Worm (Caenorhabditis elegans) whole organism, L2 larva: ENCODE results near the gene attf-5.

ENCODE experiments used
- C34F6.9 ChIP-seq: fragments of 150-350 bp; optimal IDR thresholded peaks from 2 replicates; lab custom pipeline; 2014; ENCODE audit warnings: missing biosample characterization, missing genetic modification characterization
- F13H6.1 ChIP-seq: sonication (generic microtip); optimal IDR thresholded peaks from 2 replicates; lab custom pipeline; 2016; ENCODE audit warnings: missing genetic modification characterization, missing compliant biosample characterization
- R02D3.7 ChIP-seq: fragments of 150-350 bp; optimal IDR thresholded peaks from 2 replicates; lab custom pipeline; 2014; ENCODE audit warnings: missing biosample characterization, missing genetic modification characterization
- Y55F3AM.14 ChIP-seq: fragments of 200-800 bp; sonication (Bioruptor generic); optimal IDR thresholded peaks from 2 replicates; lab custom pipeline; 2018; ENCODE audit warnings: mild to moderate bottlenecking, missing genetic modification characterization, missing compliant biosample characterization
- ZK546.5 ChIP-seq: sonication (generic microtip); optimal IDR thresholded peaks from 2 replicates; lab custom pipeline; 2017; ENCODE audit warnings: missing biosample characterization, missing genetic modification characterization
- aly-2 ChIP-seq: fragments of 150-350 bp; optimal IDR thresholded peaks from 2 replicates; lab custom pipeline; 2014; ENCODE audit warnings: missing biosample characterization, missing genetic modification characterization
- blmp-1 ChIP-seq: sonication (generic microtip); optimal IDR thresholded peaks from 2 replicates; lab custom pipeline; 2017; ENCODE audit warnings: missing genetic modification characterization, mild to moderate bottlenecking, missing compliant biosample characterization, antibody characterized with exemption, moderate library complexity; ENCODE audit not compliant: insufficient read depth
- ceh-16 ChIP-seq: fragments of 150-350 bp; optimal IDR thresholded peaks from 2 replicates; lab custom pipeline; 2014; ENCODE audit warnings: missing biosample characterization, missing genetic modification characterization
- ceh-82 ChIP-seq: fragments of 150-350 bp; optimal IDR thresholded peaks from 2 replicates; lab custom pipeline; 2014; ENCODE audit warnings: missing biosample characterization, missing genetic modification characterization
- crh-2 ChIP-seq: sonication (generic microtip); optimal IDR thresholded peaks from 2 replicates; lab custom pipeline; 2017; ENCODE audit warnings: missing biosample characterization, missing genetic modification characterization
- egl-27 ChIP-seq: sonication (generic microtip); optimal IDR thresholded peaks from 3 replicates; lab custom pipeline; 2017; ENCODE audit warnings: missing biosample characterization, missing genetic modification reagents, missing genetic modification characterization
- elt-1 ChIP-seq: fragments of 150-350 bp; optimal IDR thresholded peaks from 2 replicates; lab custom pipeline; 2014; ENCODE audit warnings: missing biosample characterization, missing genetic modification characterization
- fos-1 ChIP-seq: fragments of 150-350 bp; optimal IDR thresholded peaks from 2 replicates; lab custom pipeline; 2014; ENCODE audit warnings: missing biosample characterization, missing genetic modification characterization
- gmeb-1 ChIP-seq: fragments of 150-350 bp; optimal IDR thresholded peaks from 2 replicates; lab custom pipeline; 2014; ENCODE audit warnings: missing biosample characterization, missing genetic modification characterization
- lin-11 ChIP-seq: fragments of 150-350 bp; sonication (generic microtip); optimal IDR thresholded peaks from 2 replicates; lab custom pipeline; 2014; ENCODE audit warnings: missing biosample characterization, missing genetic modification characterization, inconsistent platforms, mixed read lengths
- lin-13 ChIP-seq: fragments of 150-350 bp; optimal IDR thresholded peaks from 2 replicates; lab custom pipeline; 2014; ENCODE audit warnings: missing biosample characterization, missing genetic modification reagents, missing genetic modification characterization
- lsy-2 ChIP-seq, 2 experiments: fragments of 150-350 bp in 1 of 2; sonication (generic microtip) in 1 of 2; optimal IDR thresholded peaks; 2 replicates each; lab custom pipeline; 2014 to 2017; ENCODE audit warnings: missing biosample characterization in 2 of 2, missing genetic modification characterization in 2 of 2
- mab-5 ChIP-seq: fragments of 150-350 bp; optimal IDR thresholded peaks from 2 replicates; lab custom pipeline; 2014; ENCODE audit warnings: missing biosample characterization, missing genetic modification characterization
- mbf-1 ChIP-seq: sonication (generic microtip); optimal IDR thresholded peaks from 2 replicates; lab custom pipeline; 2017; ENCODE audit warnings: missing biosample characterization, missing genetic modification characterization
- mdl-1 ChIP-seq, 2 experiments: fragments of 150-350 bp in 1 of 2; sonication (generic microtip) in 1 of 2; optimal IDR thresholded peaks; 2 replicates each; lab custom pipeline; 2017; ENCODE audit warnings: missing biosample characterization in 2 of 2, missing genetic modification characterization in 2 of 2
- nhr-11 ChIP-seq: fragments of 150-350 bp; optimal IDR thresholded peaks from 2 replicates; lab custom pipeline; 2014; ENCODE audit warnings: missing biosample characterization, missing genetic modification characterization
- nhr-12 ChIP-seq: fragments of 150-350 bp; optimal IDR thresholded peaks from 2 replicates; lab custom pipeline; 2014; ENCODE audit warnings: missing biosample characterization, missing genetic modification characterization
- nhr-129 ChIP-seq: fragments of 150-350 bp; optimal IDR thresholded peaks from 2 replicates; lab custom pipeline; 2014; ENCODE audit warnings: missing biosample characterization, missing genetic modification characterization
- nhr-21 ChIP-seq: fragments of 150-350 bp; optimal IDR thresholded peaks from 2 replicates; lab custom pipeline; 2014; ENCODE audit warnings: missing biosample characterization, missing genetic modification characterization
- nhr-23 ChIP-seq: fragments of 150-350 bp; optimal IDR thresholded peaks from 2 replicates; lab custom pipeline; 2014; ENCODE audit warnings: missing biosample characterization, missing genetic modification reagents, missing genetic modification characterization
- nhr-237 ChIP-seq: fragments of 150-350 bp; optimal IDR thresholded peaks from 2 replicates; lab custom pipeline; 2014; ENCODE audit warnings: missing biosample characterization, missing genetic modification characterization
- nhr-25 ChIP-seq: fragments of 150-350 bp; sonication (generic microtip); optimal IDR thresholded peaks from 3 replicates; lab custom pipeline; 2014; ENCODE audit warnings: missing biosample characterization, missing genetic modification characterization
- nhr-6 ChIP-seq: fragments of 150-350 bp; optimal IDR thresholded peaks from 2 replicates; lab custom pipeline; 2014; ENCODE audit warnings: missing biosample characterization, missing genetic modification characterization
- nhr-77 ChIP-seq: fragments of 150-350 bp; optimal IDR thresholded peaks from 2 replicates; lab custom pipeline; 2014; ENCODE audit warnings: missing biosample characterization, missing genetic modification characterization
- peb-1 ChIP-seq: fragments of 150-350 bp; optimal IDR thresholded peaks from 2 replicates; lab custom pipeline; 2014; ENCODE audit warnings: missing biosample characterization, missing genetic modification characterization
- sem-4 ChIP-seq: fragments of 150-350 bp; optimal IDR thresholded peaks from 2 replicates; lab custom pipeline; 2014; ENCODE audit warnings: missing biosample characterization, missing genetic modification reagents, missing genetic modification characterization
- skn-1 ChIP-seq: sonication (generic microtip); optimal IDR thresholded peaks from 2 replicates; lab custom pipeline; 2017; ENCODE audit warnings: missing biosample characterization, missing genetic modification characterization
- sma-3 ChIP-seq: sonication (generic microtip); optimal IDR thresholded peaks from 2 replicates; lab custom pipeline; 2016; ENCODE audit warnings: missing genetic modification reagents, missing genetic modification characterization, missing compliant biosample characterization
- sma-9 ChIP-seq, 2 experiments: fragments of 150-350 bp in 1 of 2; sonication (generic microtip) in 1 of 2; optimal IDR thresholded peaks; 2 replicates each; lab custom pipeline; 2014 to 2016; ENCODE audit warnings: missing genetic modification characterization in 2 of 2, mild to moderate bottlenecking in 1 of 2, missing biosample characterization in 1 of 2, missing compliant biosample characterization in 1 of 2, missing genetic modification reagents in 1 of 2, moderate library complexity in 1 of 2
- snpc-4 ChIP-seq: fragments of 150-350 bp; optimal IDR thresholded peaks from 2 replicates; lab custom pipeline; 2014; ENCODE audit warnings: missing biosample characterization, missing genetic modification characterization
- unc-39 ChIP-seq: fragments of 150-350 bp; optimal IDR thresholded peaks from 2 replicates; lab custom pipeline; 2014; ENCODE audit warnings: missing biosample characterization, missing genetic modification characterization
- unc-55 ChIP-seq: fragments of 150-350 bp; sonication (generic microtip); optimal IDR thresholded peaks from 3 replicates; lab custom pipeline; 2014; ENCODE audit warnings: missing biosample characterization, missing genetic modification reagents, missing genetic modification characterization
- zag-1 ChIP-seq: fragments of 150-350 bp; optimal IDR thresholded peaks from 2 replicates; lab custom pipeline; 2014; ENCODE audit warnings: missing biosample characterization, missing genetic modification characterization
- ztf-4 ChIP-seq: fragments of 150-350 bp; optimal IDR thresholded peaks from 2 replicates; lab custom pipeline; 2014; ENCODE audit warnings: missing biosample characterization, missing genetic modification characterization

The attf-5 gene

ce11 chrX:763452-763851, 24.7 kb upstream of the attf-5 start, which contains the start of gene dyf-11:
Gene dyf-11, plus strand, starts transcription at chrX:763752.
- peak; percentile 29 for TF ChIP-seq lin-11 (tag; lab: Kevin White, UChicago)
- no peak for TF ChIP-seq crh-2 (tag; lab: Kevin White, UChicago)
- peak; percentile 39 for TF ChIP-seq skn-1 (tag; lab: Kevin White, UChicago)
- no peak for TF ChIP-seq ZK546.5 (tag; lab: Kevin White, UChicago)

ce11 chrX:768061-768646, 20.0 kb upstream of the attf-5 start, which contains the start of the genes trap-2 and ile-2:
Gene trap-2, minus strand, starts transcription at chrX:768069.
Gene ile-2, plus strand, starts transcription at chrX:768596.
- TF ChIP-seq crh-2 (tag; lab: Kevin White, UChicago), result peak; percentile 97
- no peak for TF ChIP-seq mbf-1
- TF ChIP-seq nhr-77 (tag; lab: Kevin White, UChicago), result peak; percentile 81
- TF ChIP-seq sem-4 (tag; lab: Kevin White, UChicago), result peak; percentile 83
- TF ChIP-seq R02D3.7 (tag; lab: Kevin White, UChicago), result no peak
- no peak for TF ChIP-seq nhr-12 (tag; lab: Kevin White, UChicago)
- peak; percentile 87 for TF ChIP-seq lin-11 (tag; lab: Kevin White, UChicago)
- peak; percentile 38 for TF ChIP-seq egl-27
- peak; percentile 33 for TF ChIP-seq ZK546.5 (tag; lab: Kevin White, UChicago)
- TF ChIP-seq ceh-16 (tag; lab: Kevin White, UChicago), result peak; percentile 78
- peak; percentile 85 for TF ChIP-seq nhr-25 (tag; lab: Kevin White, UChicago)
- TF ChIP-seq ceh-82 (tag; lab: Kevin White, UChicago), result peak; percentile 32
- TF ChIP-seq zag-1 (tag; lab: Kevin White, UChicago), result peak; percentile 91
- TF ChIP-seq C34F6.9, result peak; percentile 95
- TF ChIP-seq mdl-1 (tag; optimal IDR thresholded peaks at IDR 0.05; lab: Kevin White, UChicago), result peak; percentile 39 to 64
- no peak for TF ChIP-seq unc-39 (tag; lab: Kevin White, UChicago)
- peak; percentile 92 for TF ChIP-seq sma-9 (GFP tag; optimal IDR thresholded peaks at IDR 0.05; lab: Kevin White, UChicago)
- no peak for TF ChIP-seq sma-9 (tag; optimal IDR thresholded peaks at IDR 0.05; lab: Kevin White, UChicago)
- TF ChIP-seq aly-2 (tag; lab: Kevin White, UChicago), result no peak
- TF ChIP-seq gmeb-1 (tag; lab: Kevin White, UChicago), result peak; percentile 72
- TF ChIP-seq nhr-6 (tag; lab: Kevin White, UChicago), result peak; percentile 82
- peak; percentile 90 for TF ChIP-seq nhr-21 (tag; lab: Kevin White, UChicago)
- TF ChIP-seq fos-1 (tag; lab: Kevin White, UChicago), result peak; percentile 97
- peak; percentile 88 for TF ChIP-seq blmp-1
- peak; percentile 95 for TF ChIP-seq nhr-129
- TF ChIP-seq lsy-2 (tag; optimal IDR thresholded peaks at IDR 0.05; lab: Kevin White, UChicago), result peak; percentile 91 to 98
- peak; percentile 26 for TF ChIP-seq Y55F3AM.14
- TF ChIP-seq nhr-237 (tag; lab: Kevin White, UChicago), result no peak
- TF ChIP-seq snpc-4 (tag; lab: Kevin White, UChicago), result peak; percentile 82
- no peak for TF ChIP-seq elt-1 (tag; lab: Kevin White, UChicago)
- TF ChIP-seq nhr-11 (tag; lab: Kevin White, UChicago), result peak; percentile 2
- TF ChIP-seq mab-5 (tag; lab: Kevin White, UChicago), result peak; percentile 91
- peak; percentile 90 for TF ChIP-seq lin-13 (GFP tag; lab: Kevin White, UChicago)
- TF ChIP-seq ztf-4 (tag; lab: Kevin White, UChicago), result peak; percentile 62
- no peak for TF ChIP-seq nhr-23 (tag; lab: Kevin White, UChicago)
- TF ChIP-seq sma-3 (GFP tag; lab: Kevin White, UChicago), result peak; percentile 92
- peak; percentile 91 for TF ChIP-seq F13H6.1 (tag; lab: Kevin White, UChicago)
- TF ChIP-seq peb-1, result peak; percentile 17
- TF ChIP-seq unc-55, result peak; percentile 95

ce11 chrX:769550-769949, 18.6 kb upstream of the attf-5 start:
- TF ChIP-seq mab-5 (tag; lab: Kevin White, UChicago), result no peak
- TF ChIP-seq, all 48 proteins: peak for 0
